Worm (Caenorhabditis elegans) whole organism, L4/young adult: ENCODE results near the gene C16D9.3.

Experiments
- W03F9.2 ChIP-seq: fragments of 150-350 bp; optimal IDR thresholded peaks from 2 replicates; lab custom pipeline; 2014; ENCODE audit warnings: missing biosample characterization, missing genetic modification characterization
- him-1 ChIP-seq: sonication (generic microtip); optimal IDR thresholded peaks from 2 replicates; lab custom pipeline; 2016; ENCODE audit warnings: missing genotype, missing genetic modification reagents, missing genetic modification characterization, missing compliant biosample characterization

DNA sequence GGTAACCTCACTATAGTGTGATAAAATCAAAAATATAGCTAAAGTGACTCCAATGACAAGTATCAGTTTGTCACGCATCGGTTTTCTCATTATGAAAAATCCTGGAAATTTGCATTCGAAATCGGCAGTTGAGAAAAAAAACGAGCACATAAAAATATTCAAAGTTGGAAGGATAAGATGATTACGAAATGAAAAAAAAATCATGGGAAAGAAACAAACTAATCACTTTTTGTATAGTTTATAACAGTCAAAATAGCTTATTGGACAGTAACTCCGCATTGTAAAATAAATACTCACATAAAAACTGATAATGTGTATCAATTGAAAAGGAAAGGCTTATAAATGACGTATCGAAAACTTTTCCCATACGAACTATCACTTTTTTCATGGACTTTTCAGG, 3.0 kb upstream of the C16D9.3 start, which contains the start of gene C16D9.4:
- TF ChIP-seq him-1 (tag; lab: Kevin White, UChicago): no peak
- no peak for TF ChIP-seq W03F9.2
